Worm (Caenorhabditis elegans) whole organism, L4/young adult: Measurements from ENCODE around the gene C46C2.5.

Experiments used
- W03F9.2 ChIP-seq: fragments of 150-350 bp; optimal IDR thresholded peaks from 2 replicates; lab custom pipeline; 2014; ENCODE audit warnings: missing biosample characterization, missing genetic modification characterization
- dao-5 ChIP-seq: sonication (generic microtip); optimal IDR thresholded peaks from 2 replicates; lab custom pipeline; 2016; ENCODE audit warnings: missing genotype, missing genetic modification characterization, moderate library complexity, missing compliant biosample characterization
- him-1 ChIP-seq: sonication (generic microtip); optimal IDR thresholded peaks from 2 replicates; lab custom pipeline; 2016; ENCODE audit warnings: missing genotype, missing genetic modification reagents, missing genetic modification characterization, missing compliant biosample characterization

DNA sequence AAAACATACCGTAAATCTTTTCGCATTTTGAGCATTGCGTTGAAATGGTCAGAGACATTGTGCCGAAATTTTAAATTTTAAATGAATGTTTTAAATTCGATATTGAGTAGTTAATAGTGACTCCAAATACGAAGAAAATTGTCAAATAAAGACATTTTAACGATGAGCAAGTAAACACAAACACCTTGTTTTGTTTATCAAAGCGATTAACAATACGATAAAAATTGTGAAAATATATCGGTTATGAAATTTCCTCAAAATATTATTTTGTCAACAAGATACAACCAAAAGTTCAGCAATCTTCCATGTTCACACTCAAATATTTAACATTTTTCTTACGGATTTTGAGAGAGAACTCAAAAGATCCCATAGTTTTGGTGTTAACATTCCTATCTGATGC is 38.2 kb downstream of the C46C2.5 start, which contains the start of gene F23B2.10:
- TF ChIP-seq W03F9.2 (no peak), dao-5 (tag; lab: Kevin White, UChicago) (no peak), him-1 (tag; lab: Kevin White, UChicago) (no peak)
